Fruit fly (Drosophila melanogaster) whole organism, embryonic: ENCODE data around the gene Est-P.

Experiments used
- Ada2b ChIP-seq: fragments of 200-800 bp; sonication (Bioruptor generic); IDR thresholded peaks from 2 replicates; pipeline ENCODE4 v1.3.6; 2022; ENCODE audit warnings: missing biosample characterization, missing genetic modification characterization
- BtbVII ChIP-seq: fragments of 200-800 bp; sonication (Bioruptor generic); optimal IDR thresholded peaks from 3 replicates; lab custom pipeline; 2017; ENCODE audit warnings: missing biosample characterization, mild to moderate bottlenecking, missing genetic modification characterization
- Bteb2 ChIP-seq: fragments of 200-800 bp; sonication (Bioruptor generic); optimal IDR thresholded peaks from 2 replicates; lab custom pipeline; 2016; ENCODE audit warnings: missing biosample characterization, missing genetic modification characterization
- CG11093 ChIP-seq: fragments of 200-800 bp; sonication (Bioruptor generic); IDR thresholded peaks from 3 replicates; pipeline ENCODE4 v1.3.6; 2022; ENCODE audit warnings: missing biosample characterization, missing genetic modification characterization
- CG12155 ChIP-seq: fragments of 200-800 bp; sonication (Bioruptor generic); optimal IDR thresholded peaks from 3 replicates; lab custom pipeline; 2016; ENCODE audit warnings: missing biosample characterization, missing genetic modification characterization
- CG12659 ChIP-seq: fragments of 200-800 bp; sonication (Bioruptor generic); optimal IDR thresholded peaks from 3 replicates; lab custom pipeline; 2017; ENCODE audit warnings: mild to moderate bottlenecking, missing biosample characterization, missing genetic modification reagents, missing genetic modification characterization
- CG14014 ChIP-seq: fragments of 200-800 bp; sonication (Bioruptor generic); IDR thresholded peaks from 2 replicates; pipeline ENCODE4 v1.3.6; 2022; ENCODE audit warnings: missing biosample characterization, missing genetic modification characterization
- CG16863 ChIP-seq: fragments of 200-800 bp; sonication (Bioruptor generic); optimal IDR thresholded peaks from 3 replicates; lab custom pipeline; 2016; ENCODE audit warnings: missing biosample characterization, missing genetic modification characterization
- CG17385 ChIP-seq: fragments of 200-800 bp; sonication (Bioruptor generic); optimal IDR thresholded peaks from 3 replicates; lab custom pipeline; 2018; ENCODE audit warnings: missing biosample characterization, mild to moderate bottlenecking, missing genetic modification characterization
- CG18262 ChIP-seq: fragments of 200-800 bp; optimal IDR thresholded peaks from 3 replicates; lab custom pipeline; 2019; ENCODE audit warnings: missing biosample characterization, mild to moderate bottlenecking, missing genetic modification characterization, moderate library complexity
- CG2120 ChIP-seq: fragments of 200-800 bp; sonication (Bioruptor generic); optimal IDR thresholded peaks from 3 replicates; lab custom pipeline; 2016; ENCODE audit warnings: missing biosample characterization, missing genetic modification characterization
- CG2199 ChIP-seq: fragments of 200-800 bp; sonication (Bioruptor generic); IDR thresholded peaks from 3 replicates; pipeline ENCODE4 v1.3.6; 2022; ENCODE audit warnings: missing biosample characterization, missing genetic modification characterization
- CG32767 ChIP-seq: fragments of 200-800 bp; sonication (Bioruptor generic); IDR thresholded peaks from 2 replicates; pipeline ENCODE4 v1.3.6; 2022; ENCODE audit warnings: missing biosample characterization, missing genetic modification characterization
- CG34224 ChIP-seq: fragments of 200-800 bp; sonication (Bioruptor generic); IDR thresholded peaks from 3 replicates; pipeline ENCODE4 v1.3.6; 2022; ENCODE audit warnings: missing biosample characterization, missing genetic modification characterization; ENCODE audit not compliant: partially characterized antibody
- CG4328 ChIP-seq: fragments of 200-800 bp; sonication (Bioruptor generic); optimal IDR thresholded peaks from 3 replicates; lab custom pipeline; 2017; ENCODE audit warnings: missing biosample characterization, missing genetic modification reagents, missing genetic modification characterization
- CG4820 ChIP-seq: fragments of 200-800 bp; sonication (Bioruptor generic); optimal IDR thresholded peaks from 3 replicates; lab custom pipeline; 2016; ENCODE audit warnings: missing biosample characterization, missing genetic modification characterization
- CG4854 ChIP-seq: fragments of 200-800 bp; sonication (Bioruptor generic); optimal IDR thresholded peaks from 2 replicates; lab custom pipeline; 2016; ENCODE audit warnings: missing biosample characterization, missing genetic modification characterization, inconsistent platforms
- CG5245 ChIP-seq: fragments of 200-800 bp; sonication (Bioruptor generic); optimal IDR thresholded peaks from 3 replicates; lab custom pipeline; 2016; ENCODE audit warnings: missing biosample characterization, missing genetic modification characterization
- CG6689 ChIP-seq: fragments of 200-800 bp; sonication (Bioruptor generic); IDR thresholded peaks from 2 replicates; pipeline ENCODE4 v1.3.6; 2022; ENCODE audit warnings: missing biosample characterization, missing genetic modification characterization
- CG7372 ChIP-seq: fragments of 200-800 bp; sonication (Bioruptor generic); IDR thresholded peaks from 2 replicates; pipeline ENCODE4 v1.3.6; 2022; ENCODE audit warnings: missing biosample characterization, missing genetic modification characterization
- CG7745 ChIP-seq: fragments of 200-800 bp; sonication (Bioruptor generic); optimal IDR thresholded peaks from 2 replicates; lab custom pipeline; 2018; ENCODE audit warnings: missing biosample characterization, mild to moderate bottlenecking, missing genetic modification characterization, moderate library complexity
- CG8478 ChIP-seq: fragments of >200 bp; optimal IDR thresholded peaks from 2 replicates; lab custom pipeline; 2018
- CG9797 ChIP-seq: fragments of 200-800 bp; sonication (Bioruptor generic); optimal IDR thresholded peaks from 3 replicates; lab custom pipeline; 2018; ENCODE audit warnings: missing biosample characterization, mild to moderate bottlenecking, missing genetic modification characterization
- Dek ChIP-seq: fragments of 200-800 bp; sonication (Bioruptor generic); optimal IDR thresholded peaks from 3 replicates; lab custom pipeline; 2019; ENCODE audit warnings: missing biosample characterization, mild to moderate bottlenecking, missing genetic modification characterization, moderate library complexity
- E2f1 ChIP-seq: fragments of 200-800 bp; sonication (Bioruptor generic); IDR thresholded peaks from 2 replicates; pipeline ENCODE4 v1.3.6; 2022; ENCODE audit warnings: missing biosample characterization, missing genetic modification characterization
- Fer1 ChIP-seq: fragments of 200-800 bp; sonication (Bioruptor generic); optimal IDR thresholded peaks from 2 replicates; lab custom pipeline; 2017; ENCODE audit warnings: missing biosample characterization, mild to moderate bottlenecking, missing genetic modification characterization
- H2.0 ChIP-seq: fragments of 200-800 bp; sonication (Bioruptor generic); IDR thresholded peaks from 2 replicates; pipeline ENCODE4 v1.3.6; 2022; ENCODE audit warnings: missing biosample characterization, missing genetic modification characterization
- HmgZ ChIP-seq: fragments of 200-800 bp; sonication (Bioruptor generic); optimal IDR thresholded peaks from 2 replicates; lab custom pipeline; 2018; ENCODE audit warnings: missing biosample characterization, mild to moderate bottlenecking, missing genetic modification characterization
- Hr51 ChIP-seq, 2 experiments: fragments of 200-800 bp; sonication (Bioruptor generic); optimal IDR thresholded peaks; 2 replicates in 1 of 2; 3 replicates in 1 of 2; lab custom pipeline; 2016 to 2018; ENCODE audit warnings: missing biosample characterization in 2 of 2, missing genetic modification characterization in 2 of 2, mild to moderate bottlenecking in 1 of 2, moderate library complexity in 1 of 2
- MESR4 ChIP-seq: fragments of 200-800 bp; sonication (Bioruptor generic); optimal IDR thresholded peaks from 2 replicates; lab custom pipeline; 2018; ENCODE audit warnings: missing biosample characterization, mild to moderate bottlenecking, missing genetic modification characterization, moderate library complexity
- NFAT ChIP-seq: fragments of 200-800 bp; sonication (Bioruptor generic); IDR thresholded peaks from 2 replicates; pipeline ENCODE4 v1.3.6; 2022; ENCODE audit warnings: missing biosample characterization, missing genetic modification characterization
- Taf1 ChIP-seq: fragments of 200-800 bp; sonication (Bioruptor generic); IDR thresholded peaks from 2 replicates; pipeline ENCODE4 v1.3.6; 2022; ENCODE audit warnings: missing biosample characterization, missing genetic modification characterization
- amos ChIP-seq: fragments of 200-800 bp; sonication (Bioruptor generic); IDR thresholded peaks from 2 replicates; pipeline ENCODE4 v1.3.6; 2022; ENCODE audit warnings: missing biosample characterization, missing genetic modification characterization; ENCODE audit not compliant: partially characterized antibody
- bab2 ChIP-seq: fragments of 200-800 bp; sonication (Bioruptor generic); optimal IDR thresholded peaks from 2 replicates; lab custom pipeline; 2016; ENCODE audit warnings: missing biosample characterization, missing genetic modification characterization
- da ChIP-seq: fragments of 200-800 bp; sonication (Bioruptor generic); optimal IDR thresholded peaks from 2 replicates; lab custom pipeline; 2016; ENCODE audit warnings: missing biosample characterization, missing genetic modification characterization
- dmrt11E ChIP-seq: fragments of 200-800 bp; sonication (Bioruptor generic); optimal IDR thresholded peaks from 3 replicates; lab custom pipeline; 2018; ENCODE audit warnings: missing biosample characterization, mild to moderate bottlenecking, missing genetic modification characterization, moderate library complexity
- eve ChIP-seq, 2 experiments: fragments of >200 bp; optimal IDR thresholded peaks; 2 replicates each; lab custom pipeline; 2017; ENCODE audit warnings: missing biosample characterization in 2 of 2, missing genetic modification characterization in 2 of 2
- ewg ChIP-seq: fragments of 200-800 bp; sonication (Bioruptor generic); optimal IDR thresholded peaks from 3 replicates; lab custom pipeline; 2017; ENCODE audit warnings: mild to moderate bottlenecking, missing biosample characterization, missing genetic modification reagents, missing genetic modification characterization
- fd64A ChIP-seq: fragments of 200-800 bp; sonication (Bioruptor generic); optimal IDR thresholded peaks from 3 replicates; lab custom pipeline; 2018; ENCODE audit warnings: missing biosample characterization, mild to moderate bottlenecking, missing genetic modification characterization
- gsb-n ChIP-seq: fragments of 200-800 bp; sonication (Bioruptor generic); optimal IDR thresholded peaks from 3 replicates; lab custom pipeline; 2018; ENCODE audit warnings: missing biosample characterization, mild to moderate bottlenecking, missing genetic modification characterization
- her ChIP-seq: fragments of 200-800 bp; sonication (Bioruptor generic); optimal IDR thresholded peaks from 2 replicates; lab custom pipeline; 2016; ENCODE audit warnings: missing biosample characterization, missing genetic modification characterization
- hth ChIP-seq: fragments of >200 bp; optimal IDR thresholded peaks from 2 replicates; lab custom pipeline; 2017; ENCODE audit warnings: inconsistent platforms
- jigr1 ChIP-seq: fragments of 200-800 bp; sonication (Bioruptor generic); IDR thresholded peaks from 3 replicates; pipeline ENCODE4 v1.3.6; 2022; ENCODE audit warnings: missing biosample characterization, missing genetic modification characterization
- pb ChIP-seq: fragments of 200-800 bp; sonication (Bioruptor generic); optimal IDR thresholded peaks from 3 replicates; lab custom pipeline; 2016; ENCODE audit warnings: missing biosample characterization, missing genetic modification characterization
- pros ChIP-seq: fragments of 200-800 bp; sonication (Bioruptor generic); optimal IDR thresholded peaks from 3 replicates; lab custom pipeline; 2019; ENCODE audit warnings: missing biosample characterization, mild to moderate bottlenecking, missing genetic modification characterization, moderate library complexity
- pzg ChIP-seq: fragments of 200-800 bp; sonication (Bioruptor generic); optimal IDR thresholded peaks from 3 replicates; lab custom pipeline; 2018; ENCODE audit warnings: missing biosample characterization, mild to moderate bottlenecking, missing genetic modification characterization, moderate library complexity
- seq ChIP-seq: fragments of 200-800 bp; sonication (Bioruptor generic); IDR thresholded peaks from 2 replicates; pipeline ENCODE4 v1.3.6; 2022; ENCODE audit warnings: missing biosample characterization, missing genetic modification characterization
- shn ChIP-seq: fragments of 200-800 bp; sonication (Bioruptor generic); optimal IDR thresholded peaks from 3 replicates; lab custom pipeline; 2016; ENCODE audit warnings: missing biosample characterization, missing genetic modification characterization
- tll ChIP-seq, 2 experiments: fragments of 200-800 bp in 1 of 2; fragments of >200 bp in 1 of 2; sonication (Bioruptor generic) in 1 of 2; optimal IDR thresholded peaks; 2 replicates each; lab custom pipeline; 2017 to 2019; ENCODE audit warnings: missing biosample characterization in 2 of 2, missing genetic modification characterization in 2 of 2, mild to moderate bottlenecking in 1 of 2, moderate library complexity in 1 of 2
- unc-4 ChIP-seq: fragments of 200-800 bp; sonication (Bioruptor generic); IDR thresholded peaks from 2 replicates; pipeline ENCODE4 v1.3.6; 2022; ENCODE audit warnings: missing biosample characterization, missing genetic modification characterization; ENCODE audit not compliant: partially characterized antibody

Est-P gene

DNA sequence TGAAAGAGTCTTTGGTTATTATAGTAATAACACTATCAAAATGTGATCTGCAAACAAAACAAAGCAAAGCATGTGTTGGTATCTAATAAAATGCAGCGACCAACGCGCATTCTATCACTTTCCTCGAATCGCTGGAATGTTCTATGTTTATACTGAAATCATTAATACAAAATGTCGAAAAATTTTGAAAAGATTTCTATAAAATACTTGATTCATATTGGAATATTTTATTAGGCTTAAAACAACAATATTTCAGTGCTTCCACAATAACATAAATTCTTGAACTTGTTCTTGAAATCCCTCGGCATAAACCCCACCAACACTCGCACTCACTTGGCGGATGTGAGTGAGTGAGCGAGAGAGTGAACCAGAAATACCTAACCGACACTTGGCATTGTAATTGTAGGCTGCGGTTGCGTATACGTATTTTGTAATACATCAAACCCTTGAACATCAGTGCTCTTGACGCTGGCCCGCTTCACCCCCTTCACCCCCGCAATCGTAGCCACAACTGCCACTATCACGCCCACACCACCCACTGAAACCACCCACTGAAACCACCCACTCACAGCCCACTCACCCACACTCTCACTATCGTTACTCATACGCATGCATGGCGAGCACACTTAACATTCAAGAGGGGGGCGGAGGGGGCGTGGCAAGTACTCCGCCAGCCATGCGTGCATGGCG is 32.6 kb downstream of the Est-P start (continued):
- TF ChIP-seq seq (GFP tag; lab: Robert Waterston, UW) (0 out of 2 replicates have a peak, but pooled peaks have one; percentile 7), CG7372 (GFP tag; lab: Robert Waterston, UW) (no peak), Taf1 (GFP tag; lab: Robert Waterston, UW) (no peak), fd64A (GFP tag; lab: Kevin White, UChicago) (no peak), CG4854 (GFP tag; lab: Kevin White, UChicago) (no peak), CG12155 (no peak), pros (GFP tag; lab: Kevin White, UChicago) (no peak), CG8478 (no peak), amos (GFP tag; lab: Robert Waterston, UW) (no peak), CG2199 (GFP tag; lab: Robert Waterston, UW) (no peak), Hr51 (GFP tag; optimal IDR thresholded peaks at IDR 0.05; lab: Kevin White, UChicago) (peak in 1 of 2 experiments; percentile 62), CG16863 (no peak), pb (GFP tag; lab: Kevin White, UChicago) (no peak), gsb-n (no peak), Bteb2 (no peak), HmgZ (no peak), Dek (tag; lab: Kevin White, UChicago) (no peak), tll (GFP tag; optimal IDR thresholded peaks at IDR 0.05; lab: Kevin White, UChicago) (no peak), jigr1 (GFP tag; lab: Robert Waterston, UW) (no peak), pzg (GFP tag; lab: Kevin White, UChicago) (no peak), BtbVII (GFP tag; lab: Kevin White, UChicago) (peak; percentile 7), hth (lab: Kevin White, UChicago) (no peak), MESR4 (GFP tag; lab: Kevin White, UChicago) (no peak), H2.0 (GFP tag; lab: Robert Waterston, UW) (peak; percentile 35; the same call in 1 of the 2 replicates), CG32767 (GFP tag; lab: Robert Waterston, UW) (0 out of 2 replicates have a peak, but pooled peaks have one; percentile 21), bab2 (GFP tag; lab: Kevin White, UChicago) (no peak), CG5245 (GFP tag; lab: Kevin White, UChicago) (no peak), CG4328 (GFP tag; lab: Kevin White, UChicago) (no peak), eve (GFP tag; optimal IDR thresholded peaks at IDR 0.05; lab: Kevin White, UChicago) (peak in 1 of 2 experiments; percentile 54), shn (GFP tag; lab: Kevin White, UChicago) (no peak), unc-4 (GFP tag; lab: Robert Waterston, UW) (no peak), da (GFP tag; lab: Kevin White, UChicago) (no peak), CG12659 (GFP tag; lab: Kevin White, UChicago) (peak; percentile 7), dmrt11E (no peak), ewg (GFP tag; lab: Kevin White, UChicago) (no peak), E2f1 (GFP tag; lab: Robert Waterston, UW) (peak; percentile 39; the same call in 1 of the 2 replicates), Fer1 (no peak), CG9797 (no peak), her (no peak), CG34224 (GFP tag; lab: Robert Waterston, UW) (no peak), NFAT (GFP tag; lab: Robert Waterston, UW) (no peak), Ada2b (peak; percentile 42; the same call in 1 of the 2 replicates), CG2120 (peak; percentile 7), CG11093 (GFP tag; lab: Robert Waterston, UW) (no peak), CG18262 (tag; lab: Kevin White, UChicago) (peak; percentile 56), CG4820 (GFP tag; lab: Kevin White, UChicago) (peak; percentile 81), CG7745 (no peak), CG14014 (peak; percentile 62; the same call in 1 of the 2 replicates), CG6689 (peak; percentile 52), CG17385 (GFP tag; lab: Kevin White, UChicago) (peak; percentile 43)
